Worm (Caenorhabditis elegans) whole organism, mixed stage, embryonic: ENCODE data around the gene gcy-1.

Experiments
- M03D4.4 ChIP-seq: sonication (generic microtip); optimal IDR thresholded peaks from 2 replicates; lab custom pipeline; 2017; ENCODE audit warnings: mild to moderate bottlenecking, missing genetic modification characterization, missing compliant biosample characterization
- bed-3 ChIP-seq: fragments of 200-800 bp; sonication (Bioruptor generic); optimal IDR thresholded peaks from 3 replicates; lab custom pipeline; 2018; ENCODE audit warnings: mild to moderate bottlenecking, missing genetic modification characterization, moderate library complexity, missing compliant biosample characterization
- blmp-1 ChIP-seq: fragments of 150-350 bp; optimal IDR thresholded peaks from 2 replicates; lab custom pipeline; 2014; ENCODE audit warnings: missing biosample characterization, missing genetic modification characterization
- ceh-39 ChIP-seq: fragments of 150-350 bp; optimal IDR thresholded peaks from 2 replicates; lab custom pipeline; 2014; ENCODE audit warnings: missing biosample characterization, missing genetic modification characterization
- ceh-43 ChIP-seq: fragments of 200-800 bp; sonication (Bioruptor generic); optimal IDR thresholded peaks from 2 replicates; lab custom pipeline; 2018; ENCODE audit warnings: mild to moderate bottlenecking, missing genetic modification characterization, moderate library complexity, missing compliant biosample characterization
- ceh-83 ChIP-seq: fragments of 200-800 bp; sonication (Bioruptor generic); optimal IDR thresholded peaks from 2 replicates; lab custom pipeline; 2018; ENCODE audit warnings: mild to moderate bottlenecking, missing genetic modification characterization, missing compliant biosample characterization
- ces-1 ChIP-seq: fragments of 150-350 bp; optimal IDR thresholded peaks from 2 replicates; lab custom pipeline; 2014; ENCODE audit warnings: missing biosample characterization, missing genetic modification reagents, missing genetic modification characterization
- cnd-1 ChIP-seq: fragments of 200-800 bp; sonication (Bioruptor generic); optimal IDR thresholded peaks from 2 replicates; lab custom pipeline; 2018; ENCODE audit warnings: mild to moderate bottlenecking, missing genetic modification characterization, missing compliant biosample characterization
- drap-1 ChIP-seq: fragments of 200-800 bp; sonication (Bioruptor generic); optimal IDR thresholded peaks from 3 replicates; lab custom pipeline; 2018; ENCODE audit warnings: mild to moderate bottlenecking, missing genetic modification characterization, missing compliant biosample characterization
- elt-1 ChIP-seq: sonication (generic microtip); optimal IDR thresholded peaks from 2 replicates; lab custom pipeline; 2017; ENCODE audit warnings: missing genetic modification characterization, mild to moderate bottlenecking, missing compliant biosample characterization, antibody characterized with exemption, moderate library complexity, borderline replicate concordance; ENCODE audit not compliant: insufficient read depth
- elt-3 ChIP-seq: fragments of 150-350 bp; optimal IDR thresholded peaks from 2 replicates; lab custom pipeline; 2014; ENCODE audit warnings: missing biosample characterization, missing genetic modification characterization
- flh-1 ChIP-seq: fragments of 200-800 bp; sonication (Bioruptor generic); optimal IDR thresholded peaks from 2 replicates; lab custom pipeline; 2018; ENCODE audit warnings: mild to moderate bottlenecking, missing genetic modification characterization, moderate library complexity, missing compliant biosample characterization
- ham-2 ChIP-seq: fragments of 200-800 bp; sonication (Bioruptor generic); optimal IDR thresholded peaks from 2 replicates; lab custom pipeline; 2018; ENCODE audit warnings: mild to moderate bottlenecking, missing genetic modification characterization, missing compliant biosample characterization
- hlh-1 ChIP-seq: fragments of 150-350 bp; optimal IDR thresholded peaks from 2 replicates; lab custom pipeline; 2014; ENCODE audit warnings: missing biosample characterization, missing genetic modification reagents, missing genetic modification characterization
- lin-13 ChIP-seq: fragments of 150-350 bp; optimal IDR thresholded peaks from 2 replicates; lab custom pipeline; 2014; ENCODE audit warnings: missing biosample characterization, missing genetic modification characterization
- lin-32 ChIP-seq: fragments of 200-800 bp; sonication (Bioruptor generic); optimal IDR thresholded peaks from 2 replicates; lab custom pipeline; 2018; ENCODE audit warnings: mild to moderate bottlenecking, missing genetic modification characterization, missing compliant biosample characterization
- lsy-2 ChIP-seq: fragments of 150-350 bp; optimal IDR thresholded peaks from 2 replicates; lab custom pipeline; 2014; ENCODE audit warnings: missing biosample characterization, missing genetic modification characterization
- mab-5 ChIP-seq: fragments of 150-350 bp; optimal IDR thresholded peaks from 2 replicates; lab custom pipeline; 2014; ENCODE audit warnings: missing biosample characterization, missing genetic modification characterization
- mep-1 ChIP-seq: fragments of 150-350 bp; optimal IDR thresholded peaks from 2 replicates; lab custom pipeline; 2017; ENCODE audit warnings: missing biosample characterization, missing genetic modification reagents, missing genetic modification characterization, inconsistent platforms
- mls-2 ChIP-seq: sonication (generic microtip); optimal IDR thresholded peaks from 2 replicates; lab custom pipeline; 2016; ENCODE audit warnings: mild to moderate bottlenecking, missing genetic modification characterization, moderate library complexity, missing compliant biosample characterization
- nhr-12 ChIP-seq: fragments of 150-350 bp; optimal IDR thresholded peaks from 2 replicates; lab custom pipeline; 2014; ENCODE audit warnings: missing biosample characterization, missing genetic modification characterization
- nhr-2 ChIP-seq: fragments of 150-350 bp; optimal IDR thresholded peaks from 2 replicates; lab custom pipeline; 2014; ENCODE audit warnings: missing biosample characterization, missing genetic modification characterization
- nhr-237 ChIP-seq: fragments of 150-350 bp; optimal IDR thresholded peaks from 2 replicates; lab custom pipeline; 2014; ENCODE audit warnings: missing biosample characterization, missing genetic modification characterization
- nhr-28 ChIP-seq: fragments of 150-350 bp; optimal IDR thresholded peaks from 2 replicates; lab custom pipeline; 2014; ENCODE audit warnings: missing biosample characterization, missing genetic modification characterization
- nhr-76 ChIP-seq: sonication (generic microtip); optimal IDR thresholded peaks from 2 replicates; lab custom pipeline; 2017; ENCODE audit warnings: missing biosample characterization, missing genetic modification characterization
- pha-4 ChIP-seq: fragments of 150-350 bp; optimal IDR thresholded peaks from 2 replicates; lab custom pipeline; 2018; ENCODE audit warnings: missing biosample characterization, missing genetic modification reagents, missing genetic modification characterization
- sem-2 ChIP-seq: fragments of 200-800 bp; sonication (Bioruptor generic); optimal IDR thresholded peaks from 2 replicates; lab custom pipeline; 2018; ENCODE audit warnings: mild to moderate bottlenecking, missing genetic modification characterization, missing compliant biosample characterization
- snpc-4 ChIP-seq: fragments of 150-350 bp; optimal IDR thresholded peaks from 2 replicates; lab custom pipeline; 2014; ENCODE audit warnings: missing biosample characterization, missing genetic modification characterization
- sptf-1 ChIP-seq: sonication (generic microtip); optimal IDR thresholded peaks from 2 replicates; lab custom pipeline; 2017; ENCODE audit warnings: mild to moderate bottlenecking, missing genetic modification characterization, moderate library complexity, missing compliant biosample characterization
- tbx-8 ChIP-seq: fragments of 200-800 bp; sonication (Bioruptor generic); optimal IDR thresholded peaks from 2 replicates; lab custom pipeline; 2018; ENCODE audit warnings: mild to moderate bottlenecking, missing genetic modification characterization, moderate library complexity, missing compliant biosample characterization
- unc-120 ChIP-seq: sonication (generic microtip); optimal IDR thresholded peaks from 2 replicates; lab custom pipeline; 2017; ENCODE audit warnings: missing genetic modification characterization, missing compliant biosample characterization; ENCODE audit not compliant: poor library complexity, severe bottlenecking
- unc-39 ChIP-seq: fragments of 150-350 bp; optimal IDR thresholded peaks from 2 replicates; lab custom pipeline; 2014; ENCODE audit warnings: missing biosample characterization, missing genetic modification characterization
- unc-62 ChIP-seq: fragments of 150-350 bp; optimal IDR thresholded peaks from 2 replicates; lab custom pipeline; 2014; ENCODE audit warnings: missing biosample characterization, missing genetic modification reagents, missing genetic modification characterization
- zip-8 ChIP-seq: fragments of 150-350 bp; optimal IDR thresholded peaks from 2 replicates; lab custom pipeline; 2014; ENCODE audit warnings: missing biosample characterization, missing genetic modification characterization
- ztf-11 ChIP-seq: fragments of 150-350 bp; optimal IDR thresholded peaks from 2 replicates; lab custom pipeline; 2014; ENCODE audit warnings: missing biosample characterization, missing genetic modification characterization

The gcy-1 gene

ce11 chrII:9491045-9491444, 25.7 kb downstream of the gcy-1 start:
- TF ChIP-seq ces-1 (no peak), mep-1 (peak; percentile 6), drap-1 (GFP tag; lab: Kevin White, UChicago) (no peak), unc-62 (GFP tag; lab: Kevin White, UChicago) (peak; percentile 53), elt-1 (tag; lab: Kevin White, UChicago) (no peak), mab-5 (tag; lab: Kevin White, UChicago) (no peak), lin-13 (tag; lab: Kevin White, UChicago) (no peak), lin-32 (no peak), lsy-2 (tag; lab: Kevin White, UChicago) (peak; percentile 9), bed-3 (no peak), snpc-4 (tag; lab: Kevin White, UChicago) (no peak), ztf-11 (tag; lab: Kevin White, UChicago) (no peak), ceh-83 (GFP tag; lab: Kevin White, UChicago) (no peak), ham-2 (GFP tag; lab: Kevin White, UChicago) (no peak), ceh-43 (GFP tag; lab: Kevin White, UChicago) (peak; percentile 24), unc-39 (tag; lab: Kevin White, UChicago) (no peak), sem-2 (no peak), zip-8 (no peak), elt-3 (tag; lab: Kevin White, UChicago) (no peak), flh-1 (no peak), nhr-12 (tag; lab: Kevin White, UChicago) (no peak), nhr-76 (tag; lab: Kevin White, UChicago) (no peak), nhr-237 (no peak), nhr-2 (tag; lab: Kevin White, UChicago) (no peak), cnd-1 (tag; lab: Kevin White, UChicago) (peak; percentile 67), blmp-1 (tag; lab: Kevin White, UChicago) (no peak), pha-4 (no peak), tbx-8 (GFP tag; lab: Kevin White, UChicago) (no peak), nhr-28 (tag; lab: Kevin White, UChicago) (no peak), ceh-39 (tag; lab: Kevin White, UChicago) (peak; percentile 51), M03D4.4 (tag; lab: Kevin White, UChicago) (no peak), mls-2 (peak; percentile 64), hlh-1 (tag; lab: Kevin White, UChicago) (peak; percentile 35), unc-120 (tag; lab: Kevin White, UChicago) (peak; percentile 29), sptf-1 (tag; lab: Kevin White, UChicago) (no peak)

ce11 chrII:9490589-9490988, 26.1 kb downstream of the gcy-1 start:
- no peak for TF ChIP-seq unc-39 (tag; lab: Kevin White, UChicago)
- no peak for TF ChIP-seq ceh-83 (GFP tag; lab: Kevin White, UChicago)
- TF ChIP-seq nhr-28 (tag; lab: Kevin White, UChicago) = no peak
- TF ChIP-seq mep-1 = no peak
- TF ChIP-seq nhr-237 = no peak
- TF ChIP-seq flh-1 = no peak
- no peak for TF ChIP-seq mls-2
- no peak for TF ChIP-seq lin-13 (tag; lab: Kevin White, UChicago)
- no peak for TF ChIP-seq unc-120 (tag; lab: Kevin White, UChicago)

- no peak for TF ChIP-seq snpc-4 (tag; lab: Kevin White, UChicago)
- TF ChIP-seq nhr-12 (tag; lab: Kevin White, UChicago) = no peak
- TF ChIP-seq unc-39 (tag; lab: Kevin White, UChicago) = no peak
- no peak for TF ChIP-seq mab-5 (tag; lab: Kevin White, UChicago)
- no peak for TF ChIP-seq unc-62 (GFP tag; lab: Kevin White, UChicago)
- no peak for TF ChIP-seq drap-1 (GFP tag; lab: Kevin White, UChicago)
- TF ChIP-seq ceh-83 (GFP tag; lab: Kevin White, UChicago) = no peak
- TF ChIP-seq hlh-1 (tag; lab: Kevin White, UChicago) = no peak
- no peak for TF ChIP-seq unc-120 (tag; lab: Kevin White, UChicago)
- no peak for TF ChIP-seq bed-3
Observed at ce11 chrII:9489922-9490321, 26.8 kb downstream of the gcy-1 start.
